ENCODE assay signal across 1 worm cellular context in genomic region chrV:19521351-19522278, ce11.
TF ChIP-seq lines count a peak whose summit lies in the region.

No protein-coding gene starts in this region.

TF ChIP-seq in whole organism, L4 larva, 104 proteins besides CTCF, POLR2A, EP300 and RAD21 (continued from another document):
- TF ChIP-seq mes-2 (tag; optimal IDR thresholded peaks at IDR 0.05; lab: Kevin White, UChicago; ENCODE audit: poor library complexity, severe bottlenecking) = no peak
- TF ChIP-seq ceh-82 (tag; optimal IDR thresholded peaks at IDR 0.05; lab: Kevin White, UChicago) = no peak
- TF ChIP-seq php-3 (GFP tag; IDR thresholded peaks at IDR 0.05; lab: Robert Waterston, UW) = peak; percentile 39; the same call in 1 of the 2 replicates
- TF ChIP-seq dmd-6 (GFP tag; IDR thresholded peaks at IDR 0.05; lab: Robert Waterston, UW) = peak; percentile 65
- TF ChIP-seq madf-9 (GFP tag; conservative IDR thresholded peaks at IDR 0.05; lab: Robert Waterston, UW) = peak; percentile 55; the same call in 1 of the 2 replicates
- no peak for TF ChIP-seq set-16 (GFP tag; IDR thresholded peaks at IDR 0.05; lab: Robert Waterston, UW)
- TF ChIP-seq egl-43 (GFP tag; IDR thresholded peaks at IDR 0.05; lab: Robert Waterston, UW) = peak; percentile 81
- TF ChIP-seq nhr-25 (tag; optimal IDR thresholded peaks at IDR 0.05; lab: Kevin White, UChicago; ENCODE audit: borderline replicate concordance, insufficient read depth) = no peak
- TF ChIP-seq madf-5 (GFP tag; IDR thresholded peaks at IDR 0.05; lab: Robert Waterston, UW) = no peak
- TF ChIP-seq Y48G9A.11 (GFP tag; IDR thresholded peaks at IDR 0.05; lab: Robert Waterston, UW) = 0 out of 2 replicates have a peak, but pooled peaks have one; percentile 34
- TF ChIP-seq F26F4.8 (GFP tag; conservative IDR thresholded peaks at IDR 0.05; lab: Robert Waterston, UW) = 0 out of 2 replicates have a peak, but pooled peaks have one; percentile 2
- TF ChIP-seq hlh-11 (tag; optimal IDR thresholded peaks at IDR 0.05; lab: Kevin White, UChicago) = peak; percentile 43
- TF ChIP-seq Y75B8A.6 (GFP tag; IDR thresholded peaks at IDR 0.05; lab: Robert Waterston, UW) = no peak
- TF ChIP-seq lsy-2 (tag; optimal IDR thresholded peaks at IDR 0.05; lab: Kevin White, UChicago) = peak in 1 of 2 experiments; percentile 32
- no peak for TF ChIP-seq nhr-102 (tag; optimal IDR thresholded peaks at IDR 0.05; lab: Kevin White, UChicago)
- peak; percentile 35; the same call in 1 of the 2 replicates for TF ChIP-seq arid-1 (GFP tag; conservative IDR thresholded peaks at IDR 0.05; lab: Robert Waterston, UW)
- no peak for TF ChIP-seq nhr-11 (tag; optimal IDR thresholded peaks at IDR 0.05; lab: Kevin White, UChicago)
- no peak for TF ChIP-seq lin-1 (GFP tag; IDR thresholded peaks at IDR 0.05; lab: Robert Waterston, UW)
- TF ChIP-seq spr-1 (tag; optimal IDR thresholded peaks at IDR 0.05; lab: Kevin White, UChicago) = peak; percentile 42
